Fruit fly (Drosophila melanogaster) whole organism, wandering third instar larva: ENCODE data around the gene CG31548.

Source experiments
- Abd-B ChIP-seq: fragments of >200 bp; optimal IDR thresholded peaks from 2 replicates; lab custom pipeline; 2017; ENCODE audit warnings: missing biosample characterization, missing genetic modification characterization
- CG32264 ChIP-seq: fragments of 200-800 bp; sonication (Bioruptor generic); optimal IDR thresholded peaks from 2 replicates; lab custom pipeline; 2016; ENCODE audit warnings: missing biosample characterization, missing genetic modification characterization
- CG9705 ChIP-seq: fragments of 200-800 bp; sonication (Bioruptor generic); optimal IDR thresholded peaks from 2 replicates; lab custom pipeline; 2018; ENCODE audit warnings: missing biosample characterization, mild to moderate bottlenecking, missing genetic modification characterization
- CrebA ChIP-seq: fragments of 200-800 bp; sonication (Bioruptor generic); optimal IDR thresholded peaks from 2 replicates; lab custom pipeline; 2016; ENCODE audit warnings: missing biosample characterization, mild to moderate bottlenecking, missing genetic modification characterization, borderline replicate concordance
- Dfd ChIP-seq: fragments of >200 bp; optimal IDR thresholded peaks from 2 replicates; lab custom pipeline; 2017; ENCODE audit warnings: missing biosample characterization, missing genetic modification characterization
- Dif ChIP-seq: fragments of 200-275, 200-300 bp; sonication (Bioruptor generic); optimal IDR thresholded peaks from 2 replicates; lab custom pipeline; 2018; ENCODE audit warnings: missing biosample characterization, missing genetic modification characterization; ENCODE audit not compliant: partially characterized antibody
- GATAd ChIP-seq: sonication (Bioruptor generic); optimal IDR thresholded peaks from 2 replicates; lab custom pipeline; 2016; ENCODE audit warnings: missing biosample characterization, missing genetic modification characterization
- HLH106 ChIP-seq: fragments of 200-800 bp; optimal IDR thresholded peaks from 3 replicates; lab custom pipeline; 2019; ENCODE audit warnings: missing biosample characterization, mild to moderate bottlenecking, missing genetic modification characterization, moderate library complexity
- Hnf4 ChIP-seq: fragments of 200-800 bp; sonication (Bioruptor generic); optimal IDR thresholded peaks from 2 replicates; lab custom pipeline; 2016; ENCODE audit warnings: missing biosample characterization, mild to moderate bottlenecking, missing genetic modification characterization
- Hr78 ChIP-seq: fragments of >200 bp; optimal IDR thresholded peaks from 2 replicates; lab custom pipeline; 2017; ENCODE audit warnings: missing biosample characterization, missing genetic modification characterization
- Hr83 ChIP-seq: fragments of 200-300 bp; sonication (Bioruptor generic); optimal IDR thresholded peaks from 2 replicates; lab custom pipeline; 2016; ENCODE audit warnings: missing biosample characterization, mild to moderate bottlenecking, missing genetic modification characterization, moderate library complexity; ENCODE audit not compliant: poor library complexity, severe bottlenecking
- Jra ChIP-seq: sonication (Bioruptor generic); optimal IDR thresholded peaks from 2 replicates; lab custom pipeline; 2016; ENCODE audit warnings: missing biosample characterization, missing genetic modification characterization
- Mio ChIP-seq: sonication (Bioruptor generic); optimal IDR thresholded peaks from 2 replicates; lab custom pipeline; 2016; ENCODE audit warnings: missing biosample characterization, missing genetic modification characterization
- Myc ChIP-seq: fragments of >200 bp; optimal IDR thresholded peaks from 2 replicates; lab custom pipeline; 2017
- N ChIP-seq: fragments of >200 bp; optimal IDR thresholded peaks from 2 replicates; lab custom pipeline; 2018; ENCODE audit warnings: missing biosample characterization, missing external identifiers, missing genetic modification characterization
- OdsH ChIP-seq: fragments of 200-800 bp; sonication (Bioruptor generic); optimal IDR thresholded peaks from 2 replicates; lab custom pipeline; 2016; ENCODE audit warnings: missing biosample characterization, mild to moderate bottlenecking, missing genetic modification characterization
- Rel ChIP-seq, 2 experiments: fragments of 200-800 bp; sonication (Bioruptor generic) in 1 of 2; optimal IDR thresholded peaks; 2 replicates in 1 of 2; 3 replicates in 1 of 2; lab custom pipeline; 2016 to 2019; ENCODE audit warnings: mild to moderate bottlenecking in 2 of 2, missing biosample characterization in 2 of 2, missing genetic modification characterization in 2 of 2, moderate library complexity in 1 of 2
- Sp1 ChIP-seq: fragments of 200-800 bp; sonication (Bioruptor generic); optimal IDR thresholded peaks from 3 replicates; lab custom pipeline; 2019; ENCODE audit warnings: missing biosample characterization, mild to moderate bottlenecking, missing genetic modification characterization, moderate library complexity
- Vsx2 ChIP-seq: fragments of 200-300, 225-300 bp; sonication (Bioruptor generic); optimal IDR thresholded peaks from 2 replicates; lab custom pipeline; 2018; ENCODE audit warnings: missing biosample characterization, missing genetic modification characterization; ENCODE audit not compliant: partially characterized antibody
- br ChIP-seq: fragments of 200-800 bp; sonication (Bioruptor generic); optimal IDR thresholded peaks from 2 replicates; lab custom pipeline; 2016; ENCODE audit warnings: missing biosample characterization, missing genetic modification characterization
- brk ChIP-seq: fragments of 200-800 bp; sonication (Bioruptor generic); optimal IDR thresholded peaks from 2 replicates; lab custom pipeline; 2016; ENCODE audit warnings: missing biosample characterization, mild to moderate bottlenecking, missing genetic modification characterization
- dl ChIP-seq, 2 experiments: fragments of 175-275, 200-275 bp in 1 of 2; fragments of 200-275 bp in 1 of 2; sonication (Bioruptor generic); optimal IDR thresholded peaks; lab custom pipeline; 2018; ENCODE audit warnings: mild to moderate bottlenecking in 2 of 2, missing biosample characterization in 2 of 2, missing genetic modification characterization in 2 of 2, moderate library complexity in 2 of 2; ENCODE audit not compliant: partially characterized antibody in 2 of 2, insufficient read depth in 1 of 2
- dmrt93B ChIP-seq: fragments of 200-800 bp; sonication (Bioruptor generic); optimal IDR thresholded peaks from 2 replicates; lab custom pipeline; 2018; ENCODE audit warnings: missing biosample characterization, mild to moderate bottlenecking, missing genetic modification characterization
- dsf ChIP-seq: sonication (Bioruptor generic); optimal IDR thresholded peaks from 2 replicates; lab custom pipeline; 2016; ENCODE audit warnings: missing biosample characterization, missing genetic modification characterization, borderline replicate concordance
- ey ChIP-seq: fragments of 200-800 bp; sonication (Bioruptor generic); optimal IDR thresholded peaks from 2 replicates; lab custom pipeline; 2016; ENCODE audit warnings: missing biosample characterization, missing genetic modification characterization
- foxo ChIP-seq, 2 experiments: fragments of 200-800 bp; sonication (Bioruptor generic); optimal IDR thresholded peaks; 2 replicates in 1 of 2; 3 replicates in 1 of 2; lab custom pipeline; 2016 to 2017; ENCODE audit warnings: missing biosample characterization in 2 of 2, missing genetic modification characterization in 2 of 2
- fru ChIP-seq: fragments of 200-800 bp; sonication (Bioruptor generic); optimal IDR thresholded peaks from 3 replicates; lab custom pipeline; 2016; ENCODE audit warnings: missing biosample characterization, mild to moderate bottlenecking, missing genetic modification characterization
- h ChIP-seq: fragments of 200-800 bp; sonication (Bioruptor generic); optimal IDR thresholded peaks from 3 replicates; lab custom pipeline; 2016; ENCODE audit warnings: missing biosample characterization, mild to moderate bottlenecking, missing genetic modification characterization
- jim ChIP-seq: fragments of 175-275, 200-325 bp; sonication (Bioruptor generic); optimal IDR thresholded peaks from 2 replicates; lab custom pipeline; 2016; ENCODE audit warnings: missing biosample characterization, mild to moderate bottlenecking, missing genetic modification characterization
- lola ChIP-seq: fragments of >200 bp; optimal IDR thresholded peaks from 2 replicates; lab custom pipeline; 2017; ENCODE audit warnings: missing biosample characterization, missing genetic modification characterization
- pan ChIP-seq: fragments of >200 bp; optimal IDR thresholded peaks from 2 replicates; lab custom pipeline; 2017
- psq ChIP-seq: fragments of 200-800 bp; sonication (Bioruptor generic); optimal IDR thresholded peaks from 3 replicates; lab custom pipeline; 2017; ENCODE audit warnings: missing biosample characterization, mild to moderate bottlenecking, missing genetic modification characterization, moderate library complexity
- rgr ChIP-seq: fragments of 200-800 bp; sonication (Bioruptor generic); optimal IDR thresholded peaks from 3 replicates; lab custom pipeline; 2016; ENCODE audit warnings: missing biosample characterization, mild to moderate bottlenecking, missing genetic modification characterization
- sage ChIP-seq: fragments of 200-800 bp; sonication (Bioruptor generic); optimal IDR thresholded peaks from 2 replicates; lab custom pipeline; 2016; ENCODE audit warnings: missing biosample characterization, mild to moderate bottlenecking, missing genetic modification characterization
- sv ChIP-seq: fragments of 200-800 bp; sonication (Bioruptor generic); optimal IDR thresholded peaks from 3 replicates; lab custom pipeline; 2016; ENCODE audit warnings: missing biosample characterization, missing genetic modification characterization
- tai ChIP-seq: sonication (Bioruptor generic); optimal IDR thresholded peaks from 2 replicates; lab custom pipeline; 2016; ENCODE audit warnings: missing biosample characterization, missing genetic modification characterization
- usp ChIP-seq: fragments of >200 bp; optimal IDR thresholded peaks from 2 replicates; lab custom pipeline; 2017; ENCODE audit warnings: missing biosample characterization, missing genetic modification characterization
- woc ChIP-seq: sonication (Bioruptor generic); optimal IDR thresholded peaks from 2 replicates; lab custom pipeline; 2016; ENCODE audit warnings: missing biosample characterization, mild to moderate bottlenecking, missing genetic modification characterization

The CG31548 gene

dm6 chr3R:5606477-5606876 is 30.2 kb downstream of the CG31548 start, which contains the start of gene asl (continued):
- TF ChIP-seq HLH106 (tag; lab: Kevin White, UChicago): peak; percentile 64
- TF ChIP-seq Dfd: no peak
- TF ChIP-seq Dif (GFP tag; lab: Kevin White, UChicago): no peak
- TF ChIP-seq CrebA (GFP tag; lab: Kevin White, UChicago): no peak

- no peak for TF ChIP-seq tai
- TF ChIP-seq psq (GFP tag; lab: Kevin White, UChicago): no peak
- no peak for TF ChIP-seq CG32264
- no peak for TF ChIP-seq Vsx2 (GFP tag; lab: Kevin White, UChicago)
- TF ChIP-seq Myc (lab: Kevin White, UChicago): no peak
- TF ChIP-seq sage: no peak
- no peak for TF ChIP-seq jim (GFP tag; lab: Kevin White, UChicago)
- TF ChIP-seq Jra (GFP tag; lab: Kevin White, UChicago): no peak
- TF ChIP-seq N (GFP tag; lab: Kevin White, UChicago): no peak
- TF ChIP-seq sv: peak; percentile 50
- no peak for TF ChIP-seq Hr78 (GFP tag; lab: Kevin White, UChicago)
- peak; percentile 40 for TF ChIP-seq CG9705 (GFP tag; lab: Kevin White, UChicago)
- TF ChIP-seq fru (GFP tag; lab: Kevin White, UChicago): peak; percentile 69
- TF ChIP-seq dsf (GFP tag; lab: Kevin White, UChicago): peak; percentile 58
- peak; percentile 60 for TF ChIP-seq h (GFP tag; lab: Kevin White, UChicago)
- TF ChIP-seq Dif (GFP tag; lab: Kevin White, UChicago): peak; percentile 33
- TF ChIP-seq HLH106 (tag; lab: Kevin White, UChicago): peak; percentile 64
- TF ChIP-seq Abd-B: no peak
- no peak for TF ChIP-seq Dfd
- TF ChIP-seq dl (GFP tag; optimal IDR thresholded peaks at IDR 0.05; lab: Kevin White, UChicago; ENCODE audit: insufficient read depth in 1 of 2, partially characterized antibody in 2 of 2): no peak
- peak; percentile 68 for TF ChIP-seq Hr83 (GFP tag; lab: Kevin White, UChicago)
- TF ChIP-seq br (GFP tag; lab: Kevin White, UChicago): peak; percentile 72
- TF ChIP-seq lola (GFP tag; lab: Kevin White, UChicago): no peak
- TF ChIP-seq OdsH (GFP tag; lab: Kevin White, UChicago): peak; percentile 56
- peak; percentile 64 for TF ChIP-seq Sp1
- peak in 1 of 2 experiments; percentile 77 for TF ChIP-seq foxo (GFP tag; optimal IDR thresholded peaks at IDR 0.05; lab: Kevin White, UChicago)
- TF ChIP-seq pan: no peak
- TF ChIP-seq CrebA (GFP tag; lab: Kevin White, UChicago): no peak
- TF ChIP-seq rgr: peak; percentile 69
- no peak for TF ChIP-seq Mio (GFP tag; lab: Kevin White, UChicago)
- peak; percentile 63 for TF ChIP-seq ey (GFP tag; lab: Kevin White, UChicago)
- TF ChIP-seq Hnf4: peak; percentile 71
- TF ChIP-seq woc: peak; percentile 46
- peak; percentile 42 for TF ChIP-seq Rel (GFP tag; optimal IDR thresholded peaks at IDR 0.05; lab: Kevin White, UChicago)
- TF ChIP-seq Rel (tag; optimal IDR thresholded peaks at IDR 0.05; lab: Kevin White, UChicago): peak; percentile 17
Measured at dm6 chr3R:5601044-5601523, 35.6 kb downstream of the CG31548 start, which contains the start of the genes kra and SecS. kra (minus strand) TSS chr3R:5601136. SecS (plus strand) TSS chr3R:5601433.

- peak; percentile 75 for TF ChIP-seq brk
- TF ChIP-seq CG9705 (GFP tag; lab: Kevin White, UChicago): no peak
- no peak for TF ChIP-seq Jra (GFP tag; lab: Kevin White, UChicago)
- peak; percentile 71 for TF ChIP-seq Hr83 (GFP tag; lab: Kevin White, UChicago)
- TF ChIP-seq woc: no peak
- TF ChIP-seq Hr78 (GFP tag; lab: Kevin White, UChicago): no peak
- TF ChIP-seq h (GFP tag; lab: Kevin White, UChicago): peak; percentile 65
- TF ChIP-seq dmrt93B (GFP tag; lab: Kevin White, UChicago): no peak
- TF ChIP-seq Sp1: peak; percentile 35
- peak; percentile 76 for TF ChIP-seq Hnf4
- TF ChIP-seq fru (GFP tag; lab: Kevin White, UChicago): peak; percentile 1
- TF ChIP-seq N (GFP tag; lab: Kevin White, UChicago): no peak
- no peak for TF ChIP-seq Rel (GFP tag; optimal IDR thresholded peaks at IDR 0.05; lab: Kevin White, UChicago)
- peak; percentile 64 for TF ChIP-seq Rel (tag; optimal IDR thresholded peaks at IDR 0.05; lab: Kevin White, UChicago)
- TF ChIP-seq CrebA (GFP tag; lab: Kevin White, UChicago): no peak
- no peak for TF ChIP-seq Dfd
- no peak for TF ChIP-seq ey (GFP tag; lab: Kevin White, UChicago)
- peak; percentile 50 for TF ChIP-seq CG32264
- no peak for TF ChIP-seq tai
- no peak for TF ChIP-seq Abd-B
- no peak for TF ChIP-seq OdsH (GFP tag; lab: Kevin White, UChicago)
- TF ChIP-seq pan: no peak
- TF ChIP-seq GATAd (GFP tag; lab: Kevin White, UChicago): no peak
- TF ChIP-seq usp (GFP tag; lab: Kevin White, UChicago): no peak
- TF ChIP-seq Dif (GFP tag; lab: Kevin White, UChicago): peak; percentile 64
- peak; percentile 28 for TF ChIP-seq br (GFP tag; lab: Kevin White, UChicago)
- no peak for TF ChIP-seq sage
- TF ChIP-seq sv: no peak
- no peak for TF ChIP-seq HLH106 (tag; lab: Kevin White, UChicago)
- peak; percentile 52 for TF ChIP-seq rgr
- TF ChIP-seq dsf (GFP tag; lab: Kevin White, UChicago): no peak
- TF ChIP-seq psq (GFP tag; lab: Kevin White, UChicago): peak; percentile 96
- peak; percentile 8 to 39 for TF ChIP-seq dl (GFP tag; optimal IDR thresholded peaks at IDR 0.05; lab: Kevin White, UChicago; ENCODE audit: insufficient read depth in 1 of 2, partially characterized antibody in 2 of 2)
- TF ChIP-seq lola (GFP tag; lab: Kevin White, UChicago): no peak
- TF ChIP-seq Myc (lab: Kevin White, UChicago): peak; percentile 22
Measured at dm6 chr3R:5600361-5601043, 36.1 kb downstream of the CG31548 start.
